Fruit fly (Drosophila melanogaster): ENCODE results near the gene CG8032.
A peak's percentile ranks its signal among the peaks of the same experiment; 100 is the strongest.

CG8032 gene

DNA sequence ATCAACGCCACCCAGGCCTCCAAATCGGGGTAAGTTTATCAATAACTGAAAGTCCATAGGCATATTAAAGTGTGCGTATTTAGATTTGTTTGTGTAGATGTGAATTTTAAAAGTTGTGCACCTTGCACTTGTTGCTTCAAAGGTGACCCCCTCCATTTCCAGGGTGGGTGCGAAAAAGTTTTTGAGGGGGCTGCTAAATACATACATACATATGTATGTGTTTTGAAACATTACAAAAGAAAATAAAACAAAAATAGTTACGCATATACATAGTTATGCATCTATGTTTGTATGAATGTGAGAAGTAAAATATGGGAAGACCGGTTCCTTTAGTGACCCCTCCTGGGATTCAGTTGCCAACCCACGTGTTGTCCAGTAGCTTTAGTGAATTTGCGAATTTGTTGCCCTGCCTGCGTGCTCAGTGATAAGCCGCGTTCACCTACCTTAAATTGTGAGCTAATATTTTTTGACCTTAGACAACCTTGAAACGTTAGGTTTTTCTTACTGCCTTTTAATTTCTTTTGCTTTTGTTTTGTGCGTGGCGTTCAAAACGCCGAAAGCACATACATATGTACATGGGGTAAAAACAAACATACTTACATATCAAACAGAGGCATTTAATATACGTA, 6.1 kb downstream of the CG8032 start (continued):
- TF ChIP-seq slbo (GFP tag; IDR thresholded peaks at IDR 0.05): peak; percentile 30; the same call in 1 of the 2 replicates
- no peak for TF ChIP-seq CG11398 (GFP tag; optimal IDR thresholded peaks at IDR 0.05)
- no peak for TF ChIP-seq Nf-YB (GFP tag; optimal IDR thresholded peaks at IDR 0.05)
- no peak for TF ChIP-seq gsb (GFP tag; IDR thresholded peaks at IDR 0.05)
- TF ChIP-seq CG12744 (GFP tag; optimal IDR thresholded peaks at IDR 0.05): no peak
- peak; percentile 31; the same call in 1 of the 2 replicates for TF ChIP-seq CG6689 (GFP tag; IDR thresholded peaks at IDR 0.05)
- no peak for TF ChIP-seq ash1 (GFP tag; optimal IDR thresholded peaks at IDR 0.05)
- no peak for TF ChIP-seq luna (GFP tag; optimal IDR thresholded peaks at IDR 0.05)
- TF ChIP-seq Fer1 (GFP tag; optimal IDR thresholded peaks at IDR 0.05): no peak
- no peak for TF ChIP-seq CG17802 (tag; optimal IDR thresholded peaks at IDR 0.05)
- peak; percentile 14 for TF ChIP-seq lbe (GFP tag; optimal IDR thresholded peaks at IDR 0.05)
- TF ChIP-seq CG4360 (GFP tag; IDR thresholded peaks at IDR 0.05): no peak
- no peak for TF ChIP-seq CG7839 (tag; optimal IDR thresholded peaks at IDR 0.05)
- TF ChIP-seq slou (GFP tag; optimal IDR thresholded peaks at IDR 0.05): no peak
- no peak for TF ChIP-seq Max (GFP tag; optimal IDR thresholded peaks at IDR 0.05)
- TF ChIP-seq CG4424 (GFP tag; optimal IDR thresholded peaks at IDR 0.05): no peak
- TF ChIP-seq tin (GFP tag; optimal IDR thresholded peaks at IDR 0.05): no peak
- TF ChIP-seq CG3163 (GFP tag; optimal IDR thresholded peaks at IDR 0.05): no peak
- no peak for TF ChIP-seq CG10959 (GFP tag; IDR thresholded peaks at IDR 0.05)
- no peak for TF ChIP-seq row (GFP tag; IDR thresholded peaks at IDR 0.05)
- TF ChIP-seq dimm (GFP tag; IDR thresholded peaks at IDR 0.05): no peak
- no peak for TF ChIP-seq MESR4 (GFP tag; optimal IDR thresholded peaks at IDR 0.05)
- no peak for TF ChIP-seq CG31388 (GFP tag; optimal IDR thresholded peaks at IDR 0.05)
- no peak for TF ChIP-seq ro (GFP tag; IDR thresholded peaks at IDR 0.05)
- no peak for TF ChIP-seq Ravus (GFP tag; IDR thresholded peaks at IDR 0.05)

DNA sequence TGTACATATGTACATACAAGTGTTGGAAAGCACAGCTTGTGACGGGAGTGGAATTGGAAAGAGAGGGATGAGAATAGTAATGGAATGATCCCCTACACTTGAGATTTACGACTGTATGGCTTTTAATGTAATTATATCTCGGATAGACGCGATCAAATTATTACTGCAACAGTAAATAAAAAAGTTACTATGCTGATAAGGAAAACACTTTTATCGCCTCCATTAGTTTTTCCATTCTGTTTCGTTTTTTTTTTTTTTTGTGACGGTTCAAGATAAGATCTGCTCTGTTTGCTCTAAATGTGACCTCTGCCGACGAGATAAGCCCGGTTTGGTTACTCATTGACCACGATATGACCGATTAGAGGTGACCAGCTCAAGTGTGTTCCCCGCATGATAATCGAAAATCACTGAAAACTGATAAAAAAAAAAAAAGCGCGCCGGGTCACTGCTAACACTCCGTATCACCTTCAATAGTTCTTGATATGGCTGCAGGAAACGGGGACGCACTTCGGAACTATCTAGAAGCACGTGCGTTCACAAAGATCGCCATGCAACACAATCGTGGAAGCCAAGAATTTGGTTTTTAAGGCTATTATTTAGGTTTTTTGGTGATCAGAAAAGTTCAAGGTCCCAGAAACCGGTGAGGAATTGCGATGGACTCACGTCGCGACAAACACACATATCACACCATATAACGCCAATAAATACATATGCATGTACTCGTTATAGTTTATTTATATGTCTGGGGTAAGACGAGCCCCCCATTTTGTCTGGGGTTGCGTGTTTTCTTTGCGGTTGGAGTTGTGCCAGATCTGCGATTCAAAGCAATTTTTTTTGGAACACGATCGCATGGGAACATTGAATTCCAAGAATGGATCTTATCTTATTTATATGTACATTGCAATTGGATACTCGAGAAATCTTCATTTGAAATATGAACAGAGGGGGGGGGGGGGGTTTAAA, 6.9 kb downstream of the CG8032 start, which contains the start of gene p:
Gene p (minus strand): TSS at position 156 of the 963 bp plus-strand sequence.
- peak; percentile 14 for TF ChIP-seq CG13624 (GFP tag; optimal IDR thresholded peaks at IDR 0.05)
- no peak for TF ChIP-seq Dek (tag; optimal IDR thresholded peaks at IDR 0.05)
- no peak for TF ChIP-seq CG2199 (GFP tag; IDR thresholded peaks at IDR 0.05)
- TF ChIP-seq CG12942 (GFP tag; optimal IDR thresholded peaks at IDR 0.05): peak; percentile 23
- peak; percentile 77 for TF ChIP-seq CG10267 (tag; optimal IDR thresholded peaks at IDR 0.05)
- TF ChIP-seq CG11695 (GFP tag; IDR thresholded peaks at IDR 0.05): peak; percentile 26; the same call in 1 of the 3 replicates
- no peak for TF ChIP-seq Dp (GFP tag; optimal IDR thresholded peaks at IDR 0.05)
- peak; percentile 59 for TF ChIP-seq mam (GFP tag; optimal IDR thresholded peaks at IDR 0.05)
- 0 out of 3 replicates have a peak, but pooled peaks have one; percentile 25 for TF ChIP-seq Dbx (GFP tag; IDR thresholded peaks at IDR 0.05)
- no peak for TF ChIP-seq Hr39 (optimal IDR thresholded peaks at IDR 0.05)
- no peak for TF ChIP-seq CG10654 (GFP tag; optimal IDR thresholded peaks at IDR 0.05)
- peak; percentile 89 for TF ChIP-seq sqz (GFP tag; optimal IDR thresholded peaks at IDR 0.05)
- peak; percentile 3; the same call in 1 of the 2 replicates for TF ChIP-seq CG5953 (GFP tag; IDR thresholded peaks at IDR 0.05)
- peak; percentile 24 for TF ChIP-seq Six4 (GFP tag; optimal IDR thresholded peaks at IDR 0.05)
- peak; percentile 44 for TF ChIP-seq Neu2 (GFP tag; optimal IDR thresholded peaks at IDR 0.05; ENCODE audit: borderline replicate concordance)
- TF ChIP-seq jing (GFP tag; optimal IDR thresholded peaks at IDR 0.05): no peak
- peak; percentile 11 to 44 for TF ChIP-seq Pdp1 (GFP tag; optimal IDR thresholded peaks at IDR 0.05)
- TF ChIP-seq Nf-YA (GFP tag; IDR thresholded peaks at IDR 0.05): no peak
- TF ChIP-seq CG15601 (tag; optimal IDR thresholded peaks at IDR 0.05): peak; percentile 60
- peak; percentile 87 for TF ChIP-seq exex (tag; optimal IDR thresholded peaks at IDR 0.05)
- TF ChIP-seq CG18476 (GFP tag; optimal IDR thresholded peaks at IDR 0.05): peak; percentile 27
- TF ChIP-seq grau (tag; optimal IDR thresholded peaks at IDR 0.05): peak; percentile 15
- TF ChIP-seq gcm2 (GFP tag; optimal IDR thresholded peaks at IDR 0.05): no peak
- peak; percentile 39 for TF ChIP-seq HLH54F (GFP tag; optimal IDR thresholded peaks at IDR 0.05)
- peak; percentile 43 for TF ChIP-seq CG10209 (GFP tag; optimal IDR thresholded peaks at IDR 0.05)
